Worm (Caenorhabditis elegans) whole organism, young adult: ENCODE measurements around the gene ptr-8.

Source experiments
- B0035.1 ChIP-seq: sonication (generic microtip); optimal IDR thresholded peaks from 2 replicates; lab custom pipeline; 2016; ENCODE audit warnings: missing genetic modification characterization, mild to moderate bottlenecking, missing compliant biosample characterization, missing genotype, missing genetic modification reagents
- B0336.3 ChIP-seq: fragments of 200-800 bp; sonication (Bioruptor generic); IDR thresholded peaks from 2 replicates; pipeline ENCODE4 v1.3.6; 2022; ENCODE audit warnings: missing genetic modification characterization, missing compliant biosample characterization
- C06A6.2 ChIP-seq: fragments of 200-800 bp; sonication (Bioruptor generic); conservative IDR thresholded peaks from 2 replicates; pipeline ENCODE4 v1.3.6; 2022; ENCODE audit warnings: missing genetic modification characterization, missing compliant biosample characterization
- D2030.7 ChIP-seq: fragments of 200-800 bp; sonication (Bioruptor generic); IDR thresholded peaks from 2 replicates; pipeline ENCODE4 v1.3.6; 2022; ENCODE audit warnings: missing genetic modification reagents, missing genetic modification characterization, missing compliant biosample characterization
- F23B12.7 ChIP-seq: sonication (generic microtip); optimal IDR thresholded peaks from 2 replicates; lab custom pipeline; 2017; ENCODE audit warnings: missing genetic modification characterization, mild to moderate bottlenecking, missing compliant biosample characterization, antibody characterized with exemption, moderate library complexity; ENCODE audit not compliant: insufficient read depth
- F57C9.4 ChIP-seq: sonication (generic microtip); optimal IDR thresholded peaks from 2 replicates; lab custom pipeline; 2017; ENCODE audit warnings: mild to moderate bottlenecking, missing genetic modification characterization, missing compliant biosample characterization
- aptf-2 ChIP-seq: fragments of 200-800 bp; sonication (Bioruptor generic); conservative IDR thresholded peaks from 2 replicates; pipeline ENCODE4 v1.3.6; 2022; ENCODE audit warnings: missing genetic modification reagents, missing genetic modification characterization, missing compliant biosample characterization
- atf-7 ChIP-seq: sonication (generic microtip); optimal IDR thresholded peaks from 2 replicates; lab custom pipeline; 2017; ENCODE audit warnings: mild to moderate bottlenecking, missing genetic modification characterization, missing compliant biosample characterization
- athp-1 ChIP-seq: sonication (generic microtip); optimal IDR thresholded peaks from 2 replicates; lab custom pipeline; 2017; ENCODE audit warnings: mild to moderate bottlenecking, missing genetic modification characterization, missing compliant biosample characterization
- attf-3 ChIP-seq: fragments of 200-800 bp; sonication (Bioruptor generic); conservative IDR thresholded peaks from 2 replicates; pipeline ENCODE4 v1.3.6; 2022; ENCODE audit warnings: missing genetic modification reagents, missing genetic modification characterization, missing compliant biosample characterization
- attf-5 ChIP-seq: fragments of 200-800 bp; sonication (Bioruptor generic); optimal IDR thresholded peaks from 2 replicates; lab custom pipeline; 2018; ENCODE audit warnings: mild to moderate bottlenecking, missing genetic modification characterization, missing compliant biosample characterization
- attf-6 ChIP-seq: fragments of 200-800 bp; sonication (Bioruptor generic); IDR thresholded peaks from 2 replicates; pipeline ENCODE4 v1.3.6; 2022; ENCODE audit warnings: missing genetic modification reagents, missing genetic modification characterization, missing compliant biosample characterization
- ccch-3 ChIP-seq: fragments of 200-800 bp; sonication (Bioruptor generic); optimal IDR thresholded peaks from 2 replicates; lab custom pipeline; 2018; ENCODE audit warnings: mild to moderate bottlenecking, missing genetic modification characterization, missing compliant biosample characterization
- cebp-1 ChIP-seq, 2 experiments: fragments of 200-800 bp in 1 of 2; sonication (Bioruptor generic) in 1 of 2; sonication (generic microtip) in 1 of 2; IDR thresholded peaks in 1 of 2; optimal IDR thresholded peaks in 1 of 2; 2 replicates each; pipeline versions ENCODE4 v1.3.6 to Lab custom; 2017 to 2022; ENCODE audit warnings: missing compliant biosample characterization in 2 of 2, missing genetic modification characterization in 2 of 2, mild to moderate bottlenecking in 1 of 2, missing genetic modification reagents in 1 of 2, moderate library complexity in 1 of 2
- ceh-27 ChIP-seq: fragments of 200-800 bp; sonication (Bioruptor generic); optimal IDR thresholded peaks from 2 replicates; lab custom pipeline; 2018; ENCODE audit warnings: mild to moderate bottlenecking, missing genetic modification characterization, moderate library complexity, missing compliant biosample characterization
- chd-7 ChIP-seq: sonication (generic microtip); optimal IDR thresholded peaks from 2 replicates; lab custom pipeline; 2016; ENCODE audit warnings: mild to moderate bottlenecking, missing genetic modification characterization, moderate library complexity, missing compliant biosample characterization
- dox-1 ChIP-seq: fragments of 200-800 bp; sonication (Bioruptor generic); IDR thresholded peaks from 2 replicates; pipeline ENCODE4 v1.3.6; 2022; ENCODE audit warnings: missing genetic modification reagents, missing genetic modification characterization, missing compliant biosample characterization
- efl-1 ChIP-seq: fragments of 150-350 bp; optimal IDR thresholded peaks from 2 replicates; lab custom pipeline; 2014; ENCODE audit warnings: missing biosample characterization, missing genetic modification reagents, missing genetic modification characterization
- ekl-4 ChIP-seq: fragments of 200-800 bp; sonication (Bioruptor generic); IDR thresholded peaks from 2 replicates; pipeline ENCODE4 v1.3.6; 2022; ENCODE audit warnings: missing genetic modification reagents, missing genetic modification characterization, missing compliant biosample characterization
- hmg-1.2 ChIP-seq: fragments of 200-800 bp; sonication (Bioruptor generic); IDR thresholded peaks from 2 replicates; pipeline ENCODE4 v1.3.6; 2022; ENCODE audit warnings: missing genetic modification reagents, missing genetic modification characterization, missing compliant biosample characterization
- hmg-20 ChIP-seq: fragments of 200-800 bp; sonication (Bioruptor generic); IDR thresholded peaks from 2 replicates; pipeline ENCODE4 v1.3.6; 2022; ENCODE audit warnings: missing genetic modification reagents, missing genetic modification characterization, missing compliant biosample characterization
- hsf-1 ChIP-seq: fragments of 200-800 bp; sonication (Bioruptor generic); IDR thresholded peaks from 2 replicates; pipeline ENCODE4 v1.3.6; 2022; ENCODE audit warnings: missing genetic modification reagents, missing genetic modification characterization, missing compliant biosample characterization
- lag-1 ChIP-seq: fragments of 200-800 bp; sonication (Bioruptor generic); IDR thresholded peaks from 2 replicates; pipeline ENCODE4 v1.3.6; 2022; ENCODE audit warnings: missing genetic modification reagents, missing genetic modification characterization, missing compliant biosample characterization
- let-607 ChIP-seq, 2 experiments: fragments of 200-800 bp in 1 of 2; sonication (Bioruptor generic) in 1 of 2; sonication (generic microtip) in 1 of 2; optimal IDR thresholded peaks; 2 replicates each; lab custom pipeline; 2016 to 2018; ENCODE audit warnings: mild to moderate bottlenecking in 2 of 2, missing compliant biosample characterization in 2 of 2, missing genetic modification characterization in 2 of 2, moderate library complexity in 2 of 2, missing genotype in 1 of 2
- lin-35 ChIP-seq, 3 experiments: fragments of 150-350 bp in 2 of 3; sonication (generic microtip) in 1 of 3; optimal IDR thresholded peaks; 2 replicates each; lab custom pipeline; 2014 to 2018; ENCODE audit warnings: missing biosample characterization in 3 of 3, missing genetic modification characterization in 3 of 3, missing genetic modification reagents in 3 of 3
- lin-40 ChIP-seq: sonication (generic microtip); optimal IDR thresholded peaks from 2 replicates; lab custom pipeline; 2016; ENCODE audit warnings: missing genetic modification characterization, mild to moderate bottlenecking, missing compliant biosample characterization, missing genotype, missing genetic modification reagents
- nfya-1 ChIP-seq: sonication (generic microtip); optimal IDR thresholded peaks from 2 replicates; lab custom pipeline; 2017; ENCODE audit warnings: antibody characterized with exemption, missing compliant biosample characterization, missing genetic modification characterization, borderline replicate concordance; ENCODE audit not compliant: insufficient read depth
- nfyb-1 ChIP-seq: fragments of 200-800 bp; sonication (Bioruptor generic); IDR thresholded peaks from 2 replicates; pipeline ENCODE4 v1.3.6; 2022; ENCODE audit warnings: missing genetic modification reagents, missing genetic modification characterization, missing compliant biosample characterization
- nhr-120 ChIP-seq: fragments of 200-800 bp; sonication (Bioruptor generic); IDR thresholded peaks from 2 replicates; pipeline ENCODE4 v1.3.6; 2022; ENCODE audit warnings: missing genetic modification characterization, missing compliant biosample characterization
- nhr-27 ChIP-seq: fragments of 200-800 bp; sonication (Bioruptor generic); optimal IDR thresholded peaks from 2 replicates; lab custom pipeline; 2018; ENCODE audit warnings: mild to moderate bottlenecking, missing genetic modification characterization, moderate library complexity, missing compliant biosample characterization
- nhr-80 ChIP-seq: sonication (generic microtip); optimal IDR thresholded peaks from 2 replicates; lab custom pipeline; 2016; ENCODE audit warnings: missing genetic modification characterization, missing compliant biosample characterization
- sea-2 ChIP-seq: fragments of 200-800 bp; sonication (Bioruptor generic); IDR thresholded peaks from 2 replicates; pipeline ENCODE4 v1.3.6; 2022; ENCODE audit warnings: missing genetic modification characterization, missing compliant biosample characterization
- tbx-9 ChIP-seq: sonication (generic microtip); optimal IDR thresholded peaks from 2 replicates; lab custom pipeline; 2016; ENCODE audit warnings: borderline replicate concordance, missing genetic modification characterization, inconsistent platforms, missing compliant biosample characterization
- xnd-1 ChIP-seq: sonication (generic microtip); optimal IDR thresholded peaks from 2 replicates; lab custom pipeline; 2016; ENCODE audit warnings: missing genotype, missing genetic modification reagents, missing genetic modification characterization, missing compliant biosample characterization
- zim-3 ChIP-seq: sonication (generic microtip); optimal IDR thresholded peaks from 2 replicates; lab custom pipeline; 2017; ENCODE audit warnings: mild to moderate bottlenecking, missing genetic modification characterization, moderate library complexity, missing compliant biosample characterization
- ztf-18 ChIP-seq: sonication (generic microtip); optimal IDR thresholded peaks from 2 replicates; lab custom pipeline; 2016; ENCODE audit warnings: missing genotype, mild to moderate bottlenecking, missing genetic modification characterization, missing compliant biosample characterization
- ztf-6 ChIP-seq: fragments of 200-800 bp; sonication (Bioruptor generic); IDR thresholded peaks from 2 replicates; pipeline ENCODE4 v1.3.6; 2022; ENCODE audit warnings: missing genetic modification reagents, missing genetic modification characterization, missing compliant biosample characterization

Gene ptr-8

DNA sequence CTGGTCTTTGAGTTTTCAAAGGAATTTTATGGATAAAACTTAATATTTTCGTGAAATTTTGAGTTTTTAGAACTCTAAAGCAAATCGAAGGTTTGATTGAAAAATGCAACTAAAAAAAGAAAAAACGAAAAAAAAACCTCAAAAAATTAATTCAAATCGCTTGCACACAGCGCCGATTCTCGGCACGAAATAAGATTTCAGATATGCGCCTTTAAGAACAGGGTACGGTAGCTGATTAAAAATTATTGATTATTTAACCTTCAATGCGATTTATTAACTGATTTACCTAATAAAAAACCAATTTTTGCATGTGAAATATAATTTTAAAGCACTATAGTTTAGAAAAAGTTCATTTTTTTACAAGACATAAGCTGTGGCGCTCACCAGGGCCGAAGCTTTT is 36.2 kb upstream of the ptr-8 start (continued):
- TF ChIP-seq xnd-1 (tag; lab: Kevin White, UChicago) (peak; percentile 83), D2030.7 (peak; percentile 27; the same call in 1 of the 2 replicates), hmg-20 (GFP tag; lab: Robert Waterston, UW) (no peak), lag-1 (no peak), ccch-3 (no peak)

- no peak for TF ChIP-seq F57C9.4 (tag; lab: Kevin White, UChicago)
- TF ChIP-seq C06A6.2 (GFP tag; lab: Robert Waterston, UW): no peak
- no peak for TF ChIP-seq B0035.1 (tag; lab: Kevin White, UChicago)
Measured at ce11 chrII:10857077-10857476, 32.0 kb upstream of the ptr-8 start, which contains the start of gene M106.7. TSS of gene M106.7 (minus strand) at chrII:10857177.

DNA sequence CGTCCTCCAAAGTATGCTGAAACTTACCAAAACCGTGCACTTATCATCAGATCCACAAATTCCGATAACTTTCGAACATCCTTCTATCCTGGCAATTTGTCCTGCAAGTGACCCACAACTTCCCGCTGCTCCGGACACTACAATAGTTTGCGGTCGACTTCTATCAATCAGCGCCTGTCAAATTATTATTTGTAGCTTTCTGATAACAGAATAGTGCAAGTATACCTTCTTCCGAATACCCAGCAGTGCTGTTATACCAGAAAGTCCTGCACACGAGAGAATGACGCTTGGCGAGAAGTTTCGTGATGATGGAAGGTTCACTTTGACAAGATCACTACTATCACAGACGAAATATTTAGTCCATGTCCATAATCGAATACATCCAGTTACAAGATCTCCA is 29.7 kb upstream of the ptr-8 start:
- TF ChIP-seq dox-1: peak; percentile 37; the same call in 1 of the 2 replicates
- TF ChIP-seq nfyb-1 (GFP tag; lab: Robert Waterston, UW): 0 out of 2 replicates have a peak, but pooled peaks have one; percentile 13
- TF ChIP-seq nfya-1 (tag; lab: Kevin White, UChicago): no peak
- no peak for TF ChIP-seq tbx-9
- TF ChIP-seq lin-35 (GFP tag; optimal IDR thresholded peaks at IDR 0.05; lab: Kevin White, UChicago): no peak
- TF ChIP-seq nhr-80 (tag; lab: Kevin White, UChicago): peak; percentile 70
- TF ChIP-seq ekl-4 (GFP tag; lab: Robert Waterston, UW): 0 out of 2 replicates have a peak, but pooled peaks have one; percentile 26

DNA sequence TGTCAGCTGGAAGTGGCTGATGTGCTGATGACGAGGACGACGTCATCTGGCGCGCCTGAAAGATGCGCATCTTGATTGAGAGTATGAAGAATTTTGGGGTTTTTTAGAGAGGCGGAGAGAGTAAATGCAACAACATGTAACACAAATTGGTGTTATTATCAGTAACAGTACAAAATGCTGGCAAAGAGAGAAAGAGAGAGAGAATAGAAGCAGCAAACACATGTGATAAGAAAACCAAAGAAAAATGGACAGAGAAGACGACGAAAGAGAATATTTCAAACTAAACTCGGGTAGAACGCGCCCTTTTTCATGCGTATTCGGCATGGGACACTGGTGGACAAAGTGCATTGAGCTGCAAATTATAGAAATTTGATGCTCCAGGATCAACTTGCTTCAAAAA is 28.2 kb upstream of the ptr-8 start, which contains the start of gene M106.3:
M106.3 (minus strand) TSS at position 70 of the 400 bp plus-strand sequence.
- TF ChIP-seq athp-1 (tag; lab: Kevin White, UChicago) (no peak), attf-5 (GFP tag; lab: Kevin White, UChicago) (peak; percentile 7), nhr-80 (tag; lab: Kevin White, UChicago) (peak; percentile 94), ztf-18 (tag; lab: Kevin White, UChicago) (no peak), atf-7 (tag; lab: Kevin White, UChicago) (peak; percentile 11), cebp-1 (GFP tag; IDR thresholded peaks at IDR 0.05; lab: Robert Waterston, UW) (no peak), cebp-1 (tag; optimal IDR thresholded peaks at IDR 0.05; lab: Kevin White, UChicago) (peak; percentile 41), dox-1 (peak; percentile 61; the same call in 1 of the 2 replicates), B0336.3 (GFP tag; lab: Robert Waterston, UW) (no peak)

DNA sequence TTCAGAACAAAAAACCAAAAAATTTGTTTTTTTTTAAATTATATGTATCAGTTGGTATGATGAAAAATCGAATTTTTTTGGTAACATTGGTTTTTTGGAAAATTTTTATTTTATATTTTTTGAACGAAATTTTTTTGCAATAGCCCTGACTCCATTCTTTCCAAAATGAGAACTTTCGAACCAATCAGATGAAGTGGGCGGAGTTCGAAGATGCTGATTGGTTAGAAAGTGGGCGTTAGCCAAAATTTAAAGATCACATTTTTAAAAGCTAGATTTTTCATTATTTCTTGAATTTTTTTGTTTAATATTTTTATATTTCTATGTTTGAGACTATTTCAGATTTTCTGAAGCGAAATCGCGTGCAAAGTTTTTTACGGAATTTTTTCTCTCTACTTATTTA is 27.8 kb upstream of the ptr-8 start:
- no peak for TF ChIP-seq chd-7 (tag; lab: Kevin White, UChicago)
- TF ChIP-seq ztf-6: no peak
- TF ChIP-seq cebp-1 (GFP tag; IDR thresholded peaks at IDR 0.05; lab: Robert Waterston, UW): no peak
- TF ChIP-seq cebp-1 (tag; optimal IDR thresholded peaks at IDR 0.05; lab: Kevin White, UChicago): no peak
- no peak for TF ChIP-seq nhr-27 (tag; lab: Kevin White, UChicago)
- TF ChIP-seq nfyb-1 (GFP tag; lab: Robert Waterston, UW): peak; percentile 80
- TF ChIP-seq zim-3: no peak

- TF ChIP-seq lin-40 (peak; percentile 10), hmg-1.2 (GFP tag; lab: Robert Waterston, UW) (peak; percentile 16; the same call in 1 of the 2 replicates), sea-2 (GFP tag; lab: Robert Waterston, UW) (no peak), F23B12.7 (tag; lab: Kevin White, UChicago) (no peak), let-607 (tag; optimal IDR thresholded peaks at IDR 0.05; lab: Kevin White, UChicago) (peak in 1 of 2 experiments; percentile 80), attf-6 (GFP tag; lab: Robert Waterston, UW) (no peak), hsf-1 (GFP tag; lab: Robert Waterston, UW) (0 out of 2 replicates have a peak, but pooled peaks have one; percentile 19), efl-1 (GFP tag; lab: Kevin White, UChicago) (no peak), nhr-120 (GFP tag; lab: Robert Waterston, UW) (no peak), ceh-27 (GFP tag; lab: Kevin White, UChicago) (no peak), aptf-2 (no peak), cebp-1 (GFP tag; IDR thresholded peaks at IDR 0.05; lab: Robert Waterston, UW) (no peak), cebp-1 (tag; optimal IDR thresholded peaks at IDR 0.05; lab: Kevin White, UChicago) (peak; percentile 50), attf-3 (GFP tag; lab: Robert Waterston, UW) (0 out of 2 replicates have a peak, but pooled peaks have one; percentile 24), nhr-27 (tag; lab: Kevin White, UChicago) (no peak)
Measured at ce11 chrII:10861723-10862486, 27.2 kb upstream of the ptr-8 start.
